Fruit fly (Drosophila melanogaster) ovary, adult (tissue): ENCODE measurements around the gene CG10055.

Experiments
- CG17801 ChIP-seq: fragments of 200-800 bp; optimal IDR thresholded peaks from 2 replicates; lab custom pipeline; 2019; ENCODE audit warnings: missing biosample characterization, mild to moderate bottlenecking, missing genetic modification characterization, moderate library complexity; ENCODE audit not compliant: partially characterized antibody

The CG10055 gene

DNA sequence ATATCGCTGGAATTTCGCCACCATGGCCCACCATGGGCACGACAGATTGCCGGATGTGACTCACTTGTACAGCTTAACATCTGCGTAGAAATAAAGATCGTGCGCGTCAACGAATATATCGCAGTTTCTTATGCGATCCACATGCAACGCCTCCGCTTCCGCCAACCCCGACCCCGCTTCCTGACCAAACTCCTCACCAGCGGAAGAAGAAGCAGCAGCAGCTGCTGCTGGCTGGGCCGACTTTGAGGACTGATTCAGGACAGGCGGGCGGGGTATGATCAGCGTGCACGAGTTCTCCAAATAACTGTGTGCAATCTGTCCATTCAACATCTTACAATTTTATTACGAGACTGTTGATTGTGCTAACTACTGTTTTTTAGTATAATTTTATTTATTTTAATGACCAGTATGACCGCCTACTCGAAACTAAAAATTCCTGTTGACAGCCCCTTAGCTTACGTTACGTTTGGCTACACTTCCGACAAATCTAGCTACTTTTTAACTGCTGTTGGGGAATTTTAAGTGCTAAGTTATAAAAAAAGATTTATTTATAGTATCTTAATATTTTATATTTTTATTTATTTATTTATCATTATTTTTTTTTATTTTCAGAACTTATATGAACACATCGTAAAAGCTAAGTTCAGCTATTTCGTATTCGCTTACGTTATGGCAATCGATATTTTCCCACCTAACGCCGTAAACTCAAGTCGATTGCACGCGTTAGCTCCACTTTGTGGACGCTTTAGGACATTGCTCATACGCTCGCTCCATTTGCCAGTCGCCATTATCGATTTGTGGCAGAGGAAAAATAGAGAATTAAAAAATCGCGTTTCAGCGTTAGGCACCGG, at the start of gene CG10055, which contains the start of gene lap:
TSS of gene CG10055 (minus strand) at position 432 of the 851 bp plus-strand sequence.
TSS of gene lap (plus strand) at position 753 of the 851 bp plus-strand sequence.
- no peak for TF ChIP-seq CG17801 (GFP tag; lab: Kevin White, UChicago)

DNA sequence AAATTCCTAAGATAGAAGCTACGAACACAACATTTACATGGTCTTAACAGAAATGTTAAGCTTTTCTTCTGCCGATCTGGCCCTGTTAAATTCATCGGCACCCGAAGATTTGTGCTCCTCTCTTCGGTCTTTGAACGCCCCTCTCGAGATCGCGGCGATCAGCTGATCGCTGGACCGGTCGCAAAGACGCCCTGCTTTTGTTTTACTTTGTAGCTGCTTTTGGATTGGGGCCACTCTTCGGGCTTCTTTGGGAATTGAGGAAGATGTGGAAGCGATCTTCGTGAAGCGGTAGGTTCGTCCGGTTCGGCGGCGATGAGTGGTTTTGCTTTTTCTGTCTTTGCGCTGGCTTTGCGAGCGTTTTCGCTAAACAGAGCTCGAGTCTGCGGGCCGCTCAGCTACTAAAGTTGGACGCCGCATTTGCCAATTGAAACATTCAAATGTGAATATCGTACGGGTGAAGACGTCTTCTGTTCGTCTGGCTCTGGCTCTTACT, 37.5 kb upstream of the CG10055 start, which contains the start of gene thw:
TSS of gene thw (plus strand) at position 443 of the 493 bp plus-strand sequence.
- TF ChIP-seq CG17801 (GFP tag; lab: Kevin White, UChicago) = no peak

DNA sequence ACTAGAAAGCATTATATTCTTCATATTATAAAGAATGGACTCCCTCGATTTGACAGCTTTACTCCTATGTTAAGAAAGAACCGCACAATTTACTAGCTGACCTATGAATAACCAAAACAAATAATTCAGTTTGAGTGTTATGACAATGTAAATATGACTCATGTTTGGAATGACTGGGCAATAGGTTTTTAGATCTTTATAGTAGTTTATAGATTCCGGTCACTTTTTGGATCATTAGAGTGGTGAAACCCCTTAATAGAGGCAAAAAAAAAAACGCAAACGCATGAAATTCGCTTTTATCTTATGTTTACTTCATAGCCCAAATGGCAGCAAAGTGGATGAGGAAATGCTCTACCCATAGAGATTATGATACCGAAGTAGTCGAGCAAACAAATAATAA, 33.1 kb upstream of the CG10055 start, which contains the start of gene CG14605:
TSS of gene CG14605 (minus strand) at position 101 of the 400 bp plus-strand sequence.
- TF ChIP-seq CG17801 (GFP tag; lab: Kevin White, UChicago) = no peak

DNA sequence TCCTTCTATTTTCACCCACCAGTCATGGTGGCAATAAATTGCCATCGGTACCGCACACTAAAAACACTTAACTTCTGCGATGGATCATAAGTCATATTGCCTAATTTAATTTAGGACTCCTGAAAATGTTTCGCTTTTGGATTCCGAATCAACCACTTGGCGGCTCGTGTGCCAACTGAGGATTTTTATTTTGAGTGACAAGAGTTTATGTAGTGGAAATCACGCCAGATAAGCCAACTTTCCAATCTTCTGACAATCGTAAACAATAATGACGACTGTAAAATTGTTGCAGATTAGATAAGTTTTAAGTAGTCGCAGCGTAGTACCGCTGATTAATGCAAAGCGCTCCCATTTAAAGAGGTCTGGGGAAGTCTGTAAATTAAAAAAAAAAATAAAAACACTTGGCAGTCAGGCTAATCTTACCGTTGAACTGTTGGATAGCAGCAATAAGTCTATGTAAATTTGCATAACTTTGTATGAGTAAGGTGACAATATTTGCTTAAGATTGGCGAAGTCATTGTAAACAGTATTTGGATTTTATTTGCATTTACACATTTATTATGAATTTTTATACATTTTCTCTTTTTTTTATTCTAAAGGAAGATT, 30.6 kb upstream of the CG10055 start, which contains the start of gene CG14606:
TSS of gene CG14606 (minus strand) at position 160 of the 606 bp plus-strand sequence.
- no peak for TF ChIP-seq CG17801 (GFP tag; lab: Kevin White, UChicago)

DNA sequence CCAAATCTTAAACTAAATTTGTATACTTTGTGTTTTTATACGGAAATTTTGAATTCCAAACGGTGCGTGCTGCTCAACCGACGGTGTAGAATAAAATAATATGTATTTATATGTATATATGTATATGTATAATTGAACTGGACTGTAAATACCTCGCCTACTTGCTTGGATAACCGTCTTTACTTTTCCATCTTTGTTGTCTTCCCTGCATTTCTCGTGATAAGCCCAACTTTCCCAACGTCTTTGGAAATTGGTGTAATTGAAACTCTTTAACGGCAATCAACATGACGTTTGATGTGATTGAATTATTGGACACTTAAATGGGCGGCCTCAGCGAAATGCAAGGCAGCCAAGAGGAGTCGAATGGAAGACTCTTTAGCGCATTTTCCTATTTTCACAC, 21.9 kb upstream of the CG10055 start, which contains the start of gene CG1288:
TSS of gene CG1288 (minus strand) at position 101 of the 400 bp plus-strand sequence.
- no peak for TF ChIP-seq CG17801 (GFP tag; lab: Kevin White, UChicago)

DNA sequence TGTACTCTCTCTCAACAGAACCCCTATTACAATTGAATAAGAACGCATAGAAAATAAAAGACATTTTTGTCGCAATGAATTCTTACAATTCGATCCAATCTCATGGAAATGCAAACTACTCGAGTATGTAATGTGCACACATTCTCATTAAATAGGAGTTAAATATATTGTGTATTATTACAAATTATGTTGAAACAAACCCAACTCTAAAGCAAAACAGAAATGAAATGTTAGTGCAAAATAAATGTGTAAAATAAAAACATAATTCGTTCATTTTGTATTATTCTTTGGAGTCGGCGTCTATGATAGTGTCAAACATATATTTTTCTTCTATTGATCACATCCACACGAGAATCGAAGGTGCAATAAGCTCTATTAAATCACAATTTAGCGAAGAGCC, 14.2 kb upstream of the CG10055 start, which contains the start of gene CG14609:
TSS of gene CG14609 (plus strand) at position 301 of the 400 bp plus-strand sequence.
- TF ChIP-seq CG17801 (GFP tag; lab: Kevin White, UChicago) = no peak

DNA sequence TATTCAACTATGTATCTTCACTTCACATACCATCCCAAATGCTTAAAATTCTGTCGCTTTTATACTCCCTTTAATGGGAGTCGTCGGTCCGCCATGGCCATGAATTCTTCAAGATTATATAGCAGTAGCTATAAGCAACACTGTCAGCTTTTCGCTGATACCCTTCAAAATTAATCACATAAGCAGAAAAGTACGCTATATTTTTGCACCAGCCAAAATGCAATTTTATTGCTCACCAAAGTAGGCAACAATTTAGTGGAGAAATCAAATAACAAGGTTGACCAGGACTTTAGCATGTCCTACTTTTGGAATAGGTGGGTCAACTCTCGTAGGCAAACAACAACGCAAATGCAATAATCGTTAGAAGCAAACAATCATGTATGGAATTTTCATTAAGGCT, 13.4 kb upstream of the CG10055 start:
- no peak for TF ChIP-seq CG17801 (GFP tag; lab: Kevin White, UChicago)

DNA sequence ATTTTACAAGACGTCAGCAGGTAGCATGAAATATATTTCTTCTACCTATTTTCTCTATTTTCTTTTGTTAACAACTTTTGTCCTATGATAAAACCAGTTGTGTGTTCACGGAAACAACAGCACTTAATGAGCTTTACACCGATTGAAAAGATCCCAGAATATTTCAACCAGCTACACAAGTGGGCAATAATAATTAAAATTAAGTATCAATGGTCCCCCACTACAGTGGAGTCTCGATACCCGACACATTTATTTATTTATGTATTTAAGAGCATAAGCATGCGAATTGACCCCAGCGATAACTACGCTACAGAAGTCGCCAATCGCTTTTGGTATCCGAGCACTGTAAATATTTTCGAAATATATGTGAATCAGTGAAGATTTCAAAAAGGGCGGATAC, 2.2 kb upstream of the CG10055 start:
- no peak for TF ChIP-seq CG17801 (GFP tag; lab: Kevin White, UChicago)

DNA sequence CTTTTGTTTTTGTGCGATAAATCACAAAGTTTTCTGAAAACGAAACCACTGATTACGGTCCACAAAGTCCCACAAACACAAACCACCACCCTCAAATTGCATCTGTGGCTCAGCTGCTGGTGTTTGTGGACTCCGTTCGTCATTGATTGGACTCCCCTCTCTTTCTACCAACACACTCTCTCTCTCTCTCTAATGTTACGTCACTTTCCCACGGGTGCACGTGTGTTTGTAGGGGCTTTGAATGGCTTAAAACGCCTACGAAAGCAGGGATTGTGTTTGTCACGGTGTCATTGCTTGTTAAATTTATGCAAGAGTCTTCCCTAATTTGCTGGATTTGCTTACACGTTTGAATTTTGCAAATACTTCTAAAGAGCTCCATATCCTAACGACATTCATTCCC, 1.5 kb upstream of the CG10055 start:
- no peak for TF ChIP-seq CG17801 (GFP tag; lab: Kevin White, UChicago)

DNA sequence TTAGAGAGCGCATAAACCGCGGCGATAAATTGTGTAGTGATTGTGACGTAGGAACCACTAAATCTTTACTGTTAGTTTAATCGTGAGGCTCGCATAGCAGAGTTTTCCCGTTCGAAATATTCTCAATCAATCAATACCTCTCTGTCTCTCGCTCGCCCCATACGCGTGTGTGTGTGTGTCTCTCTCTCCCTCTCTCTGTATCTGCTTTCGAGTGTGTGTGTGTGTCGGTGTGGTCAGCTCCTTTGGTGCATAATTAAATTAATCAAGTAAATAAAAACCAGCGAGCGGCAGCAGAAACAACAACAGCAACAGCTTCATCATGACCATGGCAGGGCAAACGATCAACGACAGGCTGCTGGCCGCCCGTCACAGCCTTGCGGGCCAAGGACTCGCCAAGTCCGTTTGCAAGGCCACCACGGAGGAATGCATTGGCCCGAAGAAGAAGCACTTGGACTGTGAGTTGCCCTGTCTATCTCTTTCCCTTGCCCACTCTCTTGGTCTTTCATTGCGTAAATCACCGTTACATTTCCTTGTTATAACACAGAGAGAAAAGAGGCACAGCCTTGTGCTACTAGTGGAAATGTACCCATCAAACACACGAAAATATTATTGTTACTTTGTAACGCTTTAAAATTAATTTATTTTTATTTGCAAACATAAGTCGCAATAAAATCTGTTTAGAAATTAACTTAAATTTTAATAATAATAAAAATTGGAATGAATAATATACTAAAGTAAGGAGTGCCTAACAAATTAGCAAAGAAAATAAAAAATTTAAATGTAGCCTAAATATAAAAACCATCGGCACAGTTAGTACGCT, 830 bp upstream of the CG10055 start:
- no peak for TF ChIP-seq CG17801 (GFP tag; lab: Kevin White, UChicago)

DNA sequence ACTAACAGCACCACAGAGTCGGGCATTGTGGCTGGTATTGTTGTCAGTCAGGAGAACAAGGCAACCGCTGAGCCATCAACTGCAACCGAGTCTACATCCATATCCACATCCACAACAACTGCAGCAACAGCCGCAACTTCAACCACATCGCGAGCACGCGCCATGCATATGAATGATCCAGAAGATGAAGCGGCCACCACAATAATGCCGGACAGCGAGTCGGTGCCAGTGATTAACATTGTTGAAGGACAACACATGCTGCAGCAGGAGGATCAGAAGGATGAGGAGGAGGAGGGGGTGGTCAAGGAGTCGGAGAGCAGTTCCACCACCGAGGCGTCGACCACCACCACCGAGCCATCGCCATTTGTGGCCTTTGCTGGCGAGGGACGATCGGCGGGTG, 11.7 kb downstream of the CG10055 start:
- TF ChIP-seq CG17801 (GFP tag; lab: Kevin White, UChicago) = no peak

DNA sequence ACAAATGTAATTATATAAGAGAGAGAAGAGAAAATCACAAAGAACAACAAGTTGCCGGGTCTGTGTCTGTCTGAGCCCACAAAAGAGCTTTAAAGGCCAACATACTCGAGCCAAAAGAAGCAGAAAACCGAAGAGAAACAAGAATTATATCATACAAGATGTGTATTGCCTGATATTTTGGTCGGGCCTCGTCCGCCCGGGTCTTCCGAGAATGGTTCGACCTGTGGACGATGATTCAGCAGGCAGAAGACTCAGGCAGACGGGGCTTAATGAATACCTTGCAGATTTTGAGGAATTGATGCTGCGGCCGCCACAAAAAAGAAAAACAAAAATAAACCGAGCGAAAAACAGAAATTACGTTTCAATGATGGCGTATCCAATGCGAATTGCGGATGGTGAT, 13.5 kb downstream of the CG10055 start:
- no peak for TF ChIP-seq CG17801 (GFP tag; lab: Kevin White, UChicago)

DNA sequence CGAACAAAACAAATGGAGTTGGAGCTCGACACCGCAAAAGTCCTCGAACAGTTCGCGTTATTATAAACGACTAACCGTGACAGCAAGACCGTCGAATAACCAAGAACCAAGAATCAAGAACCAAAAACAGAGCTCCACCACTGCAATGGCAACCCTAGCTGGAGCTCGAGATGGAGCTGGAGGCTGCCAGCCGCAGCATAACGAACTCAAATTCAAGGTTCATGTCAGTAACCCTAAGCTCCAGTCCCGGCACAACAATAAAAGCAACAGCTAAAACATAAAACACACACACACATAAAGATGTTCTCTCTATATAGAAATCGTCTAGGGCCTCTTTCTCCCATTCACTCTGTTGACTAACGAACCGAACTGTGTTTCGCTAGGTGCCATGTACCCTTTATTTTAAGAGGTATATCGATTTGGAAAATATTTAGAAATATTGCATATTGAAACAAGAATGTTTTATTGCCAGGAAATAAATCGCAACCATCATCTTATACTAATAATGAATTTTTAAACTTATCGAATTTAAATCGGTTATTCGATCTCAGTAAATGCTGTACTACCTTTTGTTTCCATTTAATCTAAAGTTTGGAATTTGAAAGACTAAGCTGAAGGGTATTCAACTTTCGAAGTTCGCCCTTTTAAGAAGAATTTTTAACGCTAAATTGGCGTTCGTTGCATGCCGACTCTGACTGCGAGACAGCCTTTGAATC, 14.9 kb downstream of the CG10055 start:
- no peak for TF ChIP-seq CG17801 (GFP tag; lab: Kevin White, UChicago)

DNA sequence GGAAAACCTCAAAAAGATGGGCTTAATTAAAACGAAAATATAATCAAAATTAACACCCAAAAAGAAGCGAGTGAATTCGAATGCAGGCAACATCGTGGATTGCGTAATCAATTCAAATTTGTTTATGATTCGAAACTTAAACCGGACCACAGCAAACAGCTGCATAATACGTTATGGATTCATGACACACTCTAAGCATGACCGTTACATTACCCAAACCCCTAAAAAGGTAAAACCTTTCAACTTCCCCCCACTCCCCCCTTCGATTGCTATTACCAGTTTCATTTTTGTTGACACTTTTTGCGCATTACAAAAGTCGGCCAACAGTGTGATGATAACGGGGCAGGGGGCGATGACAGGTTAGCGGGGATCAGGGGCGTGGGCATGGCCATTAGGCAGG, 16.5 kb downstream of the CG10055 start:
- no peak for TF ChIP-seq CG17801 (GFP tag; lab: Kevin White, UChicago)
